Worm (Caenorhabditis elegans) whole organism, L4/young adult: Measurements from ENCODE around the gene K03H1.12.

Source experiments
- W03F9.2 ChIP-seq: fragments of 150-350 bp; optimal IDR thresholded peaks from 2 replicates; lab custom pipeline; 2014; ENCODE audit warnings: missing biosample characterization, missing genetic modification characterization
- dao-5 ChIP-seq: sonication (generic microtip); optimal IDR thresholded peaks from 2 replicates; lab custom pipeline; 2016; ENCODE audit warnings: missing genotype, missing genetic modification characterization, moderate library complexity, missing compliant biosample characterization
- him-1 ChIP-seq: sonication (generic microtip); optimal IDR thresholded peaks from 2 replicates; lab custom pipeline; 2016; ENCODE audit warnings: missing genotype, missing genetic modification reagents, missing genetic modification characterization, missing compliant biosample characterization

K03H1.12 gene

DNA sequence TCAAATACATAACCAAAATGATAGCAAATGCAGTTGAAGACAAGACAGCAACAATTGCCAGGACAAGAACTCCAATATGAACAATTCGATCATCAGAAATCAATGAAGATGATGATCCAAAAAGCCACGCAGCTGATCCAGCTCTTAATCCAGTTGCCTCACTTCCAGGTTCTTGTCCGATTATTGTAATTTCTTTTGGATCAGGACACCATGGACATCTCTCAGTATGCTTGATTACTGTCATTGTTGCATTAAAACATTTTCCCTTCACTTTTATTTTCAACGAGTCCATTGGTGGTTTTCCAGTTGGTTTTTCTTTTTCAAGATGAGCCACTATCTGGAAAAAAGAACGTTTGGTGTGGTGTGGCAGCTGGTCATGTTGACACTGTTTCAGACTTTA is 23.0 kb downstream of the K03H1.12 start:
- TF ChIP-seq dao-5 (no peak), him-1 (tag; lab: Kevin White, UChicago) (no peak), W03F9.2 (tag; lab: Kevin White, UChicago) (no peak)

DNA sequence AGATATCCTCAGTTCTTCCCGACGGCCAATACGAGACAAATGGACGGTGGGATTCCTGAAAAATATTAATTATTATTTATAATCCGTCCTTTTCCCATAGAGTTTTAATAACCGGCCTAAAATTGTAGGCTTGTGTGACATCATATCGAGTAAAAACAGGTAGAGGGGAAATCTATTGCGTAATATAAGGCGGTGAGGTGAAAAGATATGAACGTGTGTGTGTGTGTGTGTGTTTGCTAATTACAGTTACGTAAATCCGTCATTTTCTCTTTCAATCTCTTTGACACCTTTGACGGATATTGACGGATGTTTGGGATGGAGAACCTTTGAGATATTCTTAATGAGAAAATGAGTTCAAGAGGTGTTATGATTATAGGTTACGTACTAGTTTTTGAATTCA is 24.0 kb downstream of the K03H1.12 start:
- no peak for TF ChIP-seq W03F9.2 (tag; lab: Kevin White, UChicago)
- TF ChIP-seq him-1 (tag; lab: Kevin White, UChicago), result no peak
- TF ChIP-seq dao-5, result no peak

DNA sequence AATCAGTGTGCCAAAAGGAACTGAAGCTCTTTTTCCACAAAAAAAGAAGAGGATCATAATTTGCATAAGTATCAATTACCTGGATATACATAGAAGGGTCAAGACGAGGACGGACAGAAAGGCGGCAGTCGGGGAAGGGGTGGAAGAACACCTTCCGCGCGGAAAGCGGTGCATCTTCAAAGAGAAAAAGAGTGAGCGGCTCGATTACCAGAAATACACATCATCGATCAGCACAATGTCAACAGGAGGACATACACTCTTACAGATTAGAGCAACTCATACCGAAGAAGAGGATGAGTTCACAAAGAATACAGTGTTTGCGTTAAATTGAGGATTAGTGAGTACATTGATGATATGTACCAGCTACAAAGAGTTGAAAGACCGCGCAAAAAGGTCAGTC is 27.9 kb downstream of the K03H1.12 start:
- TF ChIP-seq dao-5, result no peak
- no peak for TF ChIP-seq him-1 (tag; lab: Kevin White, UChicago)
- TF ChIP-seq W03F9.2 (tag; lab: Kevin White, UChicago), result no peak

DNA sequence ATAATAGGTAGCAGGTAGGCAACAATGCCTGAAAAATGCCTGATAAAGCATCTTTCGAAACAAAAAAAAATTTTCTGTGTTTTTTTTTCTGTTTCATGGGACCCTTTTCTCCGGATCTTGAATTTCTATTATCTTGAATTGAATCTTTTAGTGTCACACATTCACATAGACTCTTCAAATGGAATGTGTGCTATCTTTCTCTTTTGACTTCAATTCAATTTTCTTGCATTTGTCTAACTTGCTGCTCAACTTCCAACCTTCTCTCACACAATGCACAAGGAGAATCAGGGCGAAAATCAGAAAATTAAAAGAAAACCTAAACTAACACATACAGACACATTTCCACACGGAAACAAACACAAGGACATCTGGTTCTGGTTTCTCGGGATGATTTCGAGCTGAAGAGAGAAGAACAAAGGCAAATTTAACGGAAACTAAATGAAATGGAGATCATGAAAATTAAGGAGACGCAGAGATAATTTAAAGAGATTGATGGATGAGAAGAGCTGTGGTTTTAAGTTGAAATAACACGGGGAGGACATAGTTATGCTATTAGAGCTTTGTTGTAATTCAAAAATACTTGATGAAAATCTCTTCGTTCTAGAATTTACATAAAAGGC is 30.9 kb downstream of the K03H1.12 start:
- TF ChIP-seq him-1 (tag; lab: Kevin White, UChicago), result no peak
- no peak for TF ChIP-seq dao-5
- TF ChIP-seq W03F9.2 (tag; lab: Kevin White, UChicago), result no peak

DNA sequence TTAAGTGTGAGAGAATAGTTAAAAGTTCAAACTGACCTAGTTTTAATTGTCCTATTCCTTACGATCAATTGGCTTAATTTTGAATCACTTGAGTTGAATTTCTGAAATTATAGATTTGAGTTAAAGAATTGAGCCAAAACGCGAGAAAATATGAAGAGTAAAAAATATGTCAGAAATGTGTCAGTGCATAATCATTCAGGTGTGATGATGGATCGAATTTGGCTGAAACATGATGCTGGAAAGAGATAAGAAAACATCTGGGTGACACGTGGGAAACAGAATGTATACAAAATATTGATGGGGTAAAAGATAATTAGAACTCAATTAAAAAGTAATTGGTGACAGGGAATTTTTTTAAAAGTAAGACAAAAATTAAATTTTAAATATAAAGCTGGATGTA is 32.3 kb downstream of the K03H1.12 start, which contains the start of gene R10E12.2:
TSS of gene R10E12.2 (minus strand) at position 101 of the 400 bp plus-strand sequence.
- TF ChIP-seq dao-5, result no peak
- no peak for TF ChIP-seq W03F9.2 (tag; lab: Kevin White, UChicago)
- no peak for TF ChIP-seq him-1 (tag; lab: Kevin White, UChicago)

DNA sequence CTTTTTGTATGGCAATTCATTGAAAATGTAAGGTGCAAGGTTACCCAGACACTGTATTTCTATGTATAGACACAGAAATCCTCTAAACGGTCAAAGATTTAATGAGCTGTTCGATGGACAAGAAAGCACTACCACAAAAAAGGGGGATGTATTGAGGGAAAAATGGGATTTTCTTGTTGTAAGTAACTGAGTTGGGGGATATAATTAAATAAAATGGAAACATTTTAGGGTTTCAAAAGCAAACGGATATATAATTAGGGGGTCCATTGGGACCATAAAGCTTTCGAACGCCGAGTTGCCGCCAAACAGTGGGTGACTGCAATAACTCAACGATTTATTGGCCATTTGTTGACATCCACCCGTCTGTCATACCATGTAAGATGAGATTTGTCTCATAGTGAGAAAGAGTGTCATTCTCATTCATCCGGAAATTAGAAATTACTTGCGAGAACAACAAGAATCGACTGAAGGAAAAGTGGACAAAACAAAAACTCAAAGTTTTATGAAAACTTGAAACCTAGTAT is 40.8 kb downstream of the K03H1.12 start:
- TF ChIP-seq him-1 (tag; lab: Kevin White, UChicago) (no peak), W03F9.2 (tag; lab: Kevin White, UChicago) (no peak), dao-5 (no peak)

DNA sequence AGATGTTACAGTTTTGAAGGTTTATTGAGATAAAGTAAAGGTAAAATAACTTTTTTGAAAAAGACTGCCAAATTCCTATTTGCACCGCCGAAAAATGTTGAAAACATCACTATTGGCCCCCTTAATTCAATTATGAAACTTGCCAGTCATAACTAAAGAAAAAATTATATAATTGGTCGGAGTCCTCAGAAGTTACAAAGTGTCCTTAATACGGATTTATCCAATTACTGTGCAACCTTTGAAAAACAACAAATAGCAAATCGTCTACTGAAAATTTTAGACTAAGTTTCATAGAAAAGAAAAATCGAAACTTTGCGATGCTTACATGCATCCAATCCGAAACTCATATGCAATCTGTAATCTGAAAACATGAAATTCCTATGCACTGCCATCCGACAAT is 43.2 kb downstream of the K03H1.12 start:
- TF ChIP-seq him-1 (tag; lab: Kevin White, UChicago) (no peak), dao-5 (no peak), W03F9.2 (tag; lab: Kevin White, UChicago) (no peak)

DNA sequence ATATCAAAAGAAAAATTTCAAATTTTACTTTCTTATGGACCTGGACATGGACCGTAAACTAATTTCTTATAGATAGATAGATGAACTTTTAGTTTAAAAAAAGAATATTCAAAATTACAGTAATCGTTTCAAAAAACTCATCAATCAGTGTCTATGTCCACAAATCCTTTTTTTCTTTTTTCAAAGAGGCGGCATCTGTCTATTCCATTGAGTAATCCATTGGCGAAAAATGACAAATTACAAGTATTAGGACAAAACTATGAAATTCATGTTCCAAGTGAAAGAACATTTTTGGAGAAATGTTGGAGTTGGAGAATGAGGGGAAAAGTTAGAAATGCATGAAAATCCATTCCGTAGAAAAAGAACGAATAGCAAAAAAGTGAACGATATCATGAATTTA is 44.1 kb downstream of the K03H1.12 start:
- no peak for TF ChIP-seq dao-5
- no peak for TF ChIP-seq him-1 (tag; lab: Kevin White, UChicago)
- TF ChIP-seq W03F9.2 (tag; lab: Kevin White, UChicago), result no peak

DNA sequence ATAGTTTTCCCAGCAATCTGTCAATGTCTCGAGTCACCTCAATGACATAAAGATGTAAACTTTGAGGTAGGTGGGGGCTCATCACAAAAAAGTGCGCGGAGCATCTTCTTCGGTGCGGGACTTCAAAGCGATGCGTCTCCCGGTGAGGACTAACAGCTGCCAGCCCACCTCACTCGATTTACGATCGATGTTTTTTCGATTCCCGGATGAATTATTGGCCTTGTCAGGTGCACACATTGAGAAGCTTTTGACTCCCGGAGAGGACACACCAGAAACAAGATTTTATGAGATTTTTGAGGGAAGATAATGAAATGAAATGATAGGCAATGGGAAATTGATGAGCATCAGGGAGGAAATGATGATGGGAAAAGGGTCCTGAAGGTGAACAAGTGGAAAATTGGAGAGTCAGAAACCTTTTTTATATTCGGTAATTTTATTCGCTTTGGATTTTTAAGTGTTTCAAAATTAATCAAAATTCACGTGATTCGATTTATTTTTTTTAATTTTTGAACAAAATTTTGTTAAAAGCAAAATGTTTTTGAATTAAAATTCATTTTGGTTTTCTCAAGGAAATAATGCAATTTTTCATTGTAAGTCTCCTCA is 45.5 kb downstream of the K03H1.12 start, which contains the start of gene C05B5.12:
TSS of gene C05B5.12 (plus strand) at position 553 of the 603 bp plus-strand sequence.
- TF ChIP-seq him-1 (tag; lab: Kevin White, UChicago) (no peak), W03F9.2 (tag; lab: Kevin White, UChicago) (no peak), dao-5 (no peak)

DNA sequence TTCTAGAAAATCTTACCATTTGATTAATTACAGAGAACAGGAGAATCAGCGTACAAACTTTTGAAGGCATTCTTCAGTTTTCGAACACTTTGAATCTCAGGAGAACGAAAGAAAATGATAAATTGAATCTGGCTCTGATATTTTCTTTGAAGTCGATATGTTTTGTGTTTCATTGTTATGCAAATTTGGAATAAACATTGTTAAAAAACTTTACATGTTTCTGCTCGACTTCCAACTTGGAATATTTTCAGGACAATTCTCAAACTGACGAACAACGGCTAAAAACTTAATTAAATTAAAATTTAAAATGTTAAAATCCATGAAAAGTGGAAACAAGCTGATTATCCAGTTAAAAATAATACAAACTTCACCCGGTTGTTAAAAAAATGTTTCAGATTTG is 46.9 kb downstream of the K03H1.12 start, which contains the start of gene C05B5.1:
TSS of gene C05B5.1 (minus strand) at position 101 of the 400 bp plus-strand sequence.
- no peak for TF ChIP-seq him-1 (tag; lab: Kevin White, UChicago)
- no peak for TF ChIP-seq dao-5
- TF ChIP-seq W03F9.2 (tag; lab: Kevin White, UChicago), result no peak

DNA sequence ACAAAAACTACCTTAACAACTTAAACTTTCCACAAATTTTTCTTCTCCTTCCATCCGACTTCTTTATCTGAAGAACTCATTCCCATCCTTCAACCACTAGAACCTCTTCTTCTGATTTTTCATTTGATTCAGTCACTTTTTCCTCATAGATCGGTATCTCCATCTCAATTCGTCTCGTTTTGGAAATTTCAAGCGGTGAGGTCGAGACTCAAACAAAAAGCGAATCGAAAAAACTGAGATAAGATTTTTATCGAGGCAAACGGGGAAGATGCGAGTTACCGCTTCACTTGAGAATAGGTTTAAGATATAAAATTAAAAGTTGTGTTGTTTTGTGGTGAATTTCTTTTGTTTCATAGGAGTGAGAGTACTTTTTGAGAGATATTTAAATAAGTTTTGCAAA is 49.9 kb downstream of the K03H1.12 start:
- TF ChIP-seq him-1 (tag; lab: Kevin White, UChicago), result no peak
- TF ChIP-seq dao-5, result no peak
- no peak for TF ChIP-seq W03F9.2 (tag; lab: Kevin White, UChicago)
